Worm (Caenorhabditis elegans) whole organism, L1 larva: ENCODE results near the gene F53F8.4.

ENCODE experiments used
- F16B12.6 ChIP-seq: fragments of 150-350 bp; optimal IDR thresholded peaks from 2 replicates; lab custom pipeline; 2014; ENCODE audit warnings: missing biosample characterization, missing genetic modification characterization
- ama-1 ChIP-seq: fragments of 150-350 bp; optimal IDR thresholded peaks from 2 replicates; lab custom pipeline; 2014
- ceh-8 ChIP-seq: fragments of 200-800 bp; sonication (Bioruptor generic); optimal IDR thresholded peaks from 2 replicates; lab custom pipeline; 2018; ENCODE audit warnings: mild to moderate bottlenecking, missing genetic modification characterization, moderate library complexity, missing compliant biosample characterization
- ceh-82 ChIP-seq, 3 experiments: fragments of 150-350 bp in 1 of 3; sonication (generic microtip) in 2 of 3; optimal IDR thresholded peaks; 2 replicates each; lab custom pipeline; 2014 to 2017; ENCODE audit warnings: missing biosample characterization in 3 of 3, missing genetic modification characterization in 3 of 3
- ces-1 ChIP-seq: fragments of 150-350 bp; optimal IDR thresholded peaks from 2 replicates; lab custom pipeline; 2014; ENCODE audit warnings: missing biosample characterization, missing genetic modification reagents, missing genetic modification characterization
- dpl-1 ChIP-seq, 3 experiments: fragments of 150-350 bp in 2 of 3; sonication (generic microtip) in 1 of 3; optimal IDR thresholded peaks; 2 replicates each; lab custom pipeline; 2014 to 2017; ENCODE audit warnings: missing biosample characterization in 3 of 3, missing genetic modification characterization in 3 of 3, missing genetic modification reagents in 3 of 3
- efl-1 ChIP-seq, 4 experiments: fragments of 150-350 bp; optimal IDR thresholded peaks in 3 of 4; peaks in 1 of 4; 1 replicate in 1 of 4; 2 replicates in 3 of 4; lab custom pipeline; 2014; ENCODE audit warnings: missing biosample characterization in 2 of 4, missing genetic modification characterization in 2 of 4, missing genetic modification reagents in 2 of 4
- egl-13 ChIP-seq: sonication (generic microtip); optimal IDR thresholded peaks from 2 replicates; lab custom pipeline; 2016; ENCODE audit warnings: missing genotype, missing genetic modification reagents, missing genetic modification characterization, missing compliant biosample characterization
- elt-2 ChIP-seq: sonication (generic microtip); optimal IDR thresholded peaks from 2 replicates; lab custom pipeline; 2016; ENCODE audit warnings: missing genetic modification characterization, mild to moderate bottlenecking, inconsistent platforms, missing compliant biosample characterization, missing genetic modification reagents
- ets-5 ChIP-seq: fragments of 200-800 bp; sonication (Bioruptor generic); IDR thresholded peaks from 2 replicates; pipeline ENCODE4 v1.3.6; 2022; ENCODE audit warnings: missing genetic modification characterization, missing compliant biosample characterization
- fkh-10 ChIP-seq: sonication (generic microtip); optimal IDR thresholded peaks from 2 replicates; lab custom pipeline; 2017; ENCODE audit warnings: missing biosample characterization, missing genetic modification reagents, missing genetic modification characterization
- fkh-4 ChIP-seq: sonication (generic microtip); optimal IDR thresholded peaks from 2 replicates; lab custom pipeline; 2016; ENCODE audit warnings: missing compliant biosample characterization, missing genetic modification characterization, borderline replicate concordance
- fos-1 ChIP-seq: fragments of 150-350 bp; optimal IDR thresholded peaks from 2 replicates; lab custom pipeline; 2014; ENCODE audit warnings: missing biosample characterization, missing genetic modification characterization
- grh-1 ChIP-seq: fragments of 200-800 bp; sonication (Bioruptor generic); IDR thresholded peaks from 2 replicates; pipeline ENCODE4 v1.3.6; 2022; ENCODE audit warnings: missing genetic modification reagents, missing genetic modification characterization, missing compliant biosample characterization
- hlh-17 ChIP-seq: fragments of 200-800 bp; sonication (Bioruptor generic); optimal IDR thresholded peaks from 2 replicates; lab custom pipeline; 2018; ENCODE audit warnings: missing genetic modification characterization, mild to moderate bottlenecking, missing compliant biosample characterization, moderate library complexity, borderline replicate concordance
- irx-1 ChIP-seq: sonication (generic microtip); optimal IDR thresholded peaks from 2 replicates; lab custom pipeline; 2016; ENCODE audit warnings: missing genetic modification characterization, missing compliant biosample characterization
- isw-1 ChIP-seq: fragments of 200-800 bp; sonication (Bioruptor generic); IDR thresholded peaks from 2 replicates; pipeline ENCODE4 v1.3.6; 2022; ENCODE audit warnings: missing genetic modification characterization, missing compliant biosample characterization
- jun-1 ChIP-seq: fragments of 150-350 bp; optimal IDR thresholded peaks from 2 replicates; lab custom pipeline; 2014; ENCODE audit warnings: missing biosample characterization, missing genetic modification reagents, missing genetic modification characterization
- lsy-2 ChIP-seq, 2 experiments: fragments of 150-350 bp; optimal IDR thresholded peaks; 2 replicates each; lab custom pipeline; 2014; ENCODE audit warnings: missing biosample characterization in 2 of 2, missing genetic modification characterization in 2 of 2
- mab-9 ChIP-seq: fragments of 200-800 bp; sonication (Bioruptor generic); IDR thresholded peaks from 2 replicates; pipeline ENCODE4 v1.3.6; 2022; ENCODE audit warnings: missing genetic modification reagents, missing genetic modification characterization, missing compliant biosample characterization
- mef-2 ChIP-seq: fragments of 150-350 bp; optimal IDR thresholded peaks from 2 replicates; lab custom pipeline; 2014; ENCODE audit warnings: missing biosample characterization, missing genetic modification characterization
- nhr-12 ChIP-seq: sonication (generic microtip); optimal IDR thresholded peaks from 2 replicates; lab custom pipeline; 2017; ENCODE audit warnings: missing biosample characterization, missing genetic modification characterization
- nhr-19 ChIP-seq: fragments of 200-800 bp; sonication (Bioruptor generic); conservative IDR thresholded peaks from 2 replicates; pipeline ENCODE4 v1.3.6; 2022; ENCODE audit warnings: missing genetic modification characterization, missing compliant biosample characterization
- nhr-47 ChIP-seq: sonication (generic microtip); optimal IDR thresholded peaks from 2 replicates; lab custom pipeline; 2016; ENCODE audit warnings: mild to moderate bottlenecking, missing genetic modification characterization, moderate library complexity, missing compliant biosample characterization
- nhr-71 ChIP-seq: sonication (generic microtip); optimal IDR thresholded peaks from 2 replicates; lab custom pipeline; 2016; ENCODE audit warnings: mild to moderate bottlenecking, missing genetic modification characterization, moderate library complexity, missing compliant biosample characterization
- nhr-76 ChIP-seq: sonication (generic microtip); optimal IDR thresholded peaks from 2 replicates; lab custom pipeline; 2017; ENCODE audit warnings: missing biosample characterization, missing genetic modification characterization
- nhr-77 ChIP-seq: fragments of 150-350 bp; optimal IDR thresholded peaks from 2 replicates; lab custom pipeline; 2014; ENCODE audit warnings: missing biosample characterization, missing genetic modification characterization
- nhr-84 ChIP-seq: sonication (generic microtip); optimal IDR thresholded peaks from 2 replicates; lab custom pipeline; 2017; ENCODE audit warnings: missing biosample characterization, missing genetic modification characterization
- nhr-85 ChIP-seq: sonication (generic microtip); peaks from one replicate; lab custom pipeline; 2016; ENCODE audit warnings: missing genetic modification characterization, inconsistent platforms, missing compliant biosample characterization
- nhr-90 ChIP-seq: sonication (generic microtip); optimal IDR thresholded peaks from 2 replicates; lab custom pipeline; 2016; ENCODE audit warnings: mild to moderate bottlenecking, missing genetic modification characterization, missing compliant biosample characterization; ENCODE audit not compliant: poor library complexity
- pax-3 ChIP-seq: fragments of 200-800 bp; sonication (Bioruptor generic); optimal IDR thresholded peaks from 2 replicates; lab custom pipeline; 2018; ENCODE audit warnings: mild to moderate bottlenecking, missing genetic modification characterization, moderate library complexity, missing compliant biosample characterization
- snu-23 ChIP-seq: sonication (generic microtip); optimal IDR thresholded peaks from 2 replicates; lab custom pipeline; 2016; ENCODE audit warnings: missing genetic modification characterization, missing compliant biosample characterization
- sox-4 ChIP-seq: sonication (generic microtip); optimal IDR thresholded peaks from 2 replicates; lab custom pipeline; 2016; ENCODE audit warnings: missing genetic modification characterization, missing compliant biosample characterization
- swsn-7 ChIP-seq: sonication (generic microtip); optimal IDR thresholded peaks from 2 replicates; lab custom pipeline; 2016; ENCODE audit warnings: missing genetic modification characterization, missing compliant biosample characterization
- tbx-2 ChIP-seq: sonication (generic microtip); optimal IDR thresholded peaks from 2 replicates; lab custom pipeline; 2016; ENCODE audit warnings: missing genetic modification characterization, missing compliant biosample characterization
- tlp-1 ChIP-seq: fragments of 150-350 bp; optimal IDR thresholded peaks from 2 replicates; lab custom pipeline; 2014; ENCODE audit warnings: missing biosample characterization, missing genetic modification characterization
- unc-30 ChIP-seq: sonication (generic microtip); optimal IDR thresholded peaks from 2 replicates; lab custom pipeline; 2017; ENCODE audit warnings: missing biosample characterization, missing genetic modification characterization
- unc-62 ChIP-seq: fragments of 150-350 bp; optimal IDR thresholded peaks from 2 replicates; lab custom pipeline; 2014; ENCODE audit warnings: missing biosample characterization, missing genetic modification reagents, missing genetic modification characterization
- unc-86 ChIP-seq: sonication (generic microtip); optimal IDR thresholded peaks from 2 replicates; lab custom pipeline; 2016; ENCODE audit warnings: missing genetic modification characterization, missing compliant biosample characterization
- unc-98 ChIP-seq: fragments of 200-800 bp; sonication (Bioruptor generic); IDR thresholded peaks from 2 replicates; pipeline ENCODE4 v1.3.6; 2022; ENCODE audit warnings: missing genetic modification characterization, missing compliant biosample characterization
- zag-1 ChIP-seq: fragments of 150-350 bp; optimal IDR thresholded peaks from 2 replicates; lab custom pipeline; 2014; ENCODE audit warnings: missing biosample characterization, missing genetic modification characterization
- zip-4 ChIP-seq: fragments of 200-800 bp; sonication (Bioruptor generic); optimal IDR thresholded peaks from 2 replicates; lab custom pipeline; 2018; ENCODE audit warnings: mild to moderate bottlenecking, missing genetic modification characterization, moderate library complexity, missing compliant biosample characterization
- ztf-11 ChIP-seq, 2 experiments: sonication (generic microtip); optimal IDR thresholded peaks; 2 replicates each; lab custom pipeline; 2016 to 2017; ENCODE audit warnings: missing genetic modification characterization in 2 of 2, missing biosample characterization in 1 of 2, missing compliant biosample characterization in 1 of 2
- ztf-4 ChIP-seq: fragments of 150-350 bp; optimal IDR thresholded peaks from 2 replicates; lab custom pipeline; 2014; ENCODE audit warnings: missing biosample characterization, missing genetic modification characterization

Gene F53F8.4

ce11 chrV:20691585-20691984 lies at the start of gene F53F8.4:
Gene F53F8.4, minus strand, starts transcription at chrV:20691685.
- TF ChIP-seq nhr-85 (peak; percentile 65), pax-3 (tag; lab: Kevin White, UChicago) (no peak)

- TF ChIP-seq fkh-10 (peak; percentile 65), ces-1 (GFP tag; lab: Kevin White, UChicago) (peak; percentile 33), swsn-7 (tag; lab: Kevin White, UChicago) (no peak), irx-1 (tag; lab: Kevin White, UChicago) (peak; percentile 2), tbx-2 (tag; lab: Kevin White, UChicago) (peak; percentile 7)
These were observed 47.9 kb upstream of the F53F8.4 start for ce11 chrV:20739387-20739786.

- TF ChIP-seq mab-9 (GFP tag; lab: Robert Waterston, UW): no peak
- no peak for TF ChIP-seq F16B12.6
- TF ChIP-seq nhr-84 (tag; lab: Kevin White, UChicago): no peak
- TF ChIP-seq fos-1 (tag; lab: Kevin White, UChicago): no peak
- TF ChIP-seq unc-62 (GFP tag; lab: Kevin White, UChicago): no peak
- TF ChIP-seq lsy-2 (tag; optimal IDR thresholded peaks at IDR 0.05; lab: Kevin White, UChicago): no peak
These were observed 43.2 kb upstream of the F53F8.4 start, which contains the start of gene srxa-6 for ce11 chrV:20734658-20735057. Gene srxa-6, plus strand, starts transcription at chrV:20734958.

ce11 chrV:20731787-20732186 lies 40.3 kb upstream of the F53F8.4 start, which contains the start of gene srxa-1:
Gene srxa-1, plus strand, starts transcription at chrV:20732087.
- TF ChIP-seq nhr-71 (tag; lab: Kevin White, UChicago) (no peak), hlh-17 (GFP tag; lab: Kevin White, UChicago) (no peak), mab-9 (GFP tag; lab: Robert Waterston, UW) (no peak), ceh-8 (GFP tag; lab: Kevin White, UChicago) (no peak), nhr-47 (tag; lab: Kevin White, UChicago) (no peak), nhr-76 (tag; lab: Kevin White, UChicago) (no peak), mef-2 (tag; lab: Kevin White, UChicago) (no peak), nhr-19 (no peak), isw-1 (no peak), nhr-77 (tag; lab: Kevin White, UChicago) (no peak), nhr-90 (tag; lab: Kevin White, UChicago) (no peak), grh-1 (GFP tag; lab: Robert Waterston, UW) (no peak), unc-98 (no peak), fkh-4 (no peak), fos-1 (tag; lab: Kevin White, UChicago) (no peak), ztf-4 (no peak)

ce11 chrV:20728763-20729350 lies 37.4 kb upstream of the F53F8.4 start, which contains the start of gene ipla-3:
Gene ipla-3, minus strand, starts transcription at chrV:20729272.
- no peak for TF ChIP-seq unc-30 (tag; lab: Kevin White, UChicago)
- TF ChIP-seq unc-62 (GFP tag; lab: Kevin White, UChicago): no peak
- peak in 2 of 3 experiments; percentile 21 to 36 for TF ChIP-seq dpl-1 (GFP tag; optimal IDR thresholded peaks at IDR 0.05; lab: Kevin White, UChicago)
- no peak for TF ChIP-seq ets-5 (GFP tag; lab: Robert Waterston, UW)
- peak; percentile 67 for TF ChIP-seq nhr-90 (tag; lab: Kevin White, UChicago)
- no peak for TF ChIP-seq unc-86 (tag; lab: Kevin White, UChicago)
- no peak for TF ChIP-seq ama-1 (lab: Kevin White, UChicago)
- no peak for TF ChIP-seq egl-13 (tag; lab: Kevin White, UChicago)
- no peak for TF ChIP-seq fos-1 (tag; lab: Kevin White, UChicago)
- peak; percentile 10 for TF ChIP-seq jun-1 (tag; lab: Kevin White, UChicago)
- TF ChIP-seq mab-9 (GFP tag; lab: Robert Waterston, UW): 0 out of 2 replicates have a peak, but pooled peaks have one; percentile 26
- TF ChIP-seq nhr-12 (tag; lab: Kevin White, UChicago): no peak
- TF ChIP-seq sox-4: no peak
- TF ChIP-seq elt-2 (tag; lab: Kevin White, UChicago): peak; percentile 77
- TF ChIP-seq ztf-11 (tag; optimal IDR thresholded peaks at IDR 0.05; lab: Kevin White, UChicago): no peak
- peak; percentile 52 for TF ChIP-seq snu-23 (GFP tag; lab: Kevin White, UChicago)
- TF ChIP-seq nhr-71 (tag; lab: Kevin White, UChicago): peak; percentile 68
- no peak for TF ChIP-seq grh-1 (GFP tag; lab: Robert Waterston, UW)
- no peak for TF ChIP-seq tlp-1
- no peak for TF ChIP-seq zip-4 (GFP tag; lab: Kevin White, UChicago)
- TF ChIP-seq zag-1 (tag; lab: Kevin White, UChicago): no peak
- peak in 2 of 3 experiments; percentile 21 to 53 for TF ChIP-seq ceh-82 (tag; optimal IDR thresholded peaks at IDR 0.05; lab: Kevin White, UChicago)
- TF ChIP-seq efl-1 (optimal IDR thresholded peaks at IDR 0.05; lab: Kevin White, UChicago): peak; percentile 28 to 42
- TF ChIP-seq efl-1 (GFP tag; optimal IDR thresholded peaks at IDR 0.05 in 1 of 2; lab: Kevin White, UChicago): peak in 1 of 2 experiments; percentile 85
- no peak for TF ChIP-seq nhr-47 (tag; lab: Kevin White, UChicago)
